Worm (Caenorhabditis elegans) whole organism, young adult: Measurements from ENCODE around the gene C25H3.15.

Experiments used
- F23B12.7 ChIP-seq: sonication (generic microtip); optimal IDR thresholded peaks from 2 replicates; lab custom pipeline; 2017; ENCODE audit warnings: missing genetic modification characterization, mild to moderate bottlenecking, missing compliant biosample characterization, antibody characterized with exemption, moderate library complexity; ENCODE audit not compliant: insufficient read depth
- T26A5.8 ChIP-seq: sonication (generic microtip); optimal IDR thresholded peaks from 2 replicates; lab custom pipeline; 2016; ENCODE audit warnings: missing genetic modification characterization, missing compliant biosample characterization
- lir-1 ChIP-seq: fragments of 200-800 bp; sonication (Bioruptor generic); conservative IDR thresholded peaks from 2 replicates; pipeline ENCODE4 v1.3.6; 2022; ENCODE audit warnings: missing genetic modification reagents, missing genetic modification characterization, missing compliant biosample characterization
- repo-1 ChIP-seq: sonication (generic microtip); optimal IDR thresholded peaks from 2 replicates; lab custom pipeline; 2017; ENCODE audit warnings: mild to moderate bottlenecking, missing genetic modification characterization, missing compliant biosample characterization

DNA sequence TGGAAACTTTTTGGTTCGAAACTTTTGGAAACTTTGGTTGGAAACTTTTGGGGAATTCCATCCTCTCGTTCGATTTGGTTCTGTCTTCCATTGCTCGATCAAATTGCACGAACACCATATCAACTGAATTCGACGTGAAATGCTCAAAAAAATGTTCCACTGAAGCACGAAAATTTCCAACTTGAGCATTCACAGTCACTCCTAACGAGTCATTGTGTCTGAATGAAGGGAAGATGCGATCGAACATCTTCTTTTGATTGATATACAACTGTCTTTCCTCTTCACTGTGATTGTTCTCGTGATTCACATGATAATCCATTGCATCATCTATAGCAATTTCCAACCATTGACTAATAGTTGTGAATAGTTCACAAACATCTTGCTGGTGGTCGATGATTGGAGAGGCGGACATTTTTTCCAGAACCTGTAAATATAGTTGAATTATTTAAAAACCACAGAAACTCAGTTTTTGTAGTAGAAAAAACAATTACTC, 36.8 kb upstream of the C25H3.15 start, which contains the start of gene F59E12.15:
- TF ChIP-seq F23B12.7 (no peak), T26A5.8 (tag; lab: Kevin White, UChicago) (no peak), repo-1 (tag; lab: Kevin White, UChicago) (no peak), lir-1 (no peak)
